Fruit fly (Drosophila melanogaster): Measurements from ENCODE around the gene CG34376.

Gene CG34376

DNA sequence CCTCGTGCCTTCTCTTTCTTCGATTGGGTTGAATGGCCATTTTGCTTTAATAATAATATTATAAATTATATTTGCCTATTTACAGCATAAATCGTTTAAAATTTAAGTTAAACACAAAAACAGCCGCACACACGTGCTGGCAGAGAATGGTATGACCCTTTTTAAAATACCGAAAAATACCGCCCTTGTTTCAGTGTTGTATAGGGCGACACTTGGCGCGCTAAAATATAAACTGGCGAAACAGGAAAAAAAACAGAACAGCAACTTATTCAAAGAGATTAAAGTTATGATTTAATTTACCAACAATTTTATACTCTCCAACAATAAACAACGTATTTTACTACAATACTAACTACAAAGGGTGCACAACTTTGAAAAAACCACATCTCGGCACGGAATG, 1.4 kb upstream of the CG34376 start, which contains the start of gene CG12499:
Gene CG12499, minus strand, starts transcription at position 95 of the 400 bp plus-strand sequence.
- TF ChIP-seq cwo (GFP tag; optimal IDR thresholded peaks at IDR 0.05) = peak; percentile 92
- peak; percentile 7 for TF ChIP-seq CG15514 (GFP tag; optimal IDR thresholded peaks at IDR 0.05)
- TF ChIP-seq sd (tag; optimal IDR thresholded peaks at IDR 0.05) = peak; percentile 45
- peak; percentile 20 for TF ChIP-seq Ets97D (GFP tag; optimal IDR thresholded peaks at IDR 0.05)
- TF ChIP-seq CG14710 (tag; optimal IDR thresholded peaks at IDR 0.05) = peak; percentile 41
- TF ChIP-seq dm (GFP tag; optimal IDR thresholded peaks at IDR 0.05) = peak; percentile 69
- peak; percentile 7 for TF ChIP-seq BtbVII (GFP tag; optimal IDR thresholded peaks at IDR 0.05)
- TF ChIP-seq trem (tag; optimal IDR thresholded peaks at IDR 0.05) = peak; percentile 20
- peak; percentile 38 for TF ChIP-seq MESR4 (GFP tag; optimal IDR thresholded peaks at IDR 0.05)
- no peak for TF ChIP-seq CG7745 (tag; optimal IDR thresholded peaks at IDR 0.05)
- no peak for TF ChIP-seq Oli (tag; optimal IDR thresholded peaks at IDR 0.05)
- peak; percentile 94 for TF ChIP-seq E2f2 (GFP tag; IDR thresholded peaks at IDR 0.05)
- peak; percentile 32 for TF ChIP-seq YL-1 (GFP tag; optimal IDR thresholded peaks at IDR 0.05)
- peak; percentile 36 for TF ChIP-seq CG9797 (GFP tag; optimal IDR thresholded peaks at IDR 0.05)
- TF ChIP-seq Taf1 (GFP tag; IDR thresholded peaks at IDR 0.05) = no peak
- peak; percentile 31 for TF ChIP-seq Myb (GFP tag; optimal IDR thresholded peaks at IDR 0.05)
- TF ChIP-seq Max (GFP tag; optimal IDR thresholded peaks at IDR 0.05) = peak; percentile 75
- TF ChIP-seq CG5180 (GFP tag; optimal IDR thresholded peaks at IDR 0.05) = no peak
- peak; percentile 25 for TF ChIP-seq CG2116 (GFP tag; optimal IDR thresholded peaks at IDR 0.05)
- TF ChIP-seq CG10267 (tag; optimal IDR thresholded peaks at IDR 0.05) = peak; percentile 89
- no peak for TF ChIP-seq HLH54F (GFP tag; optimal IDR thresholded peaks at IDR 0.05)
- no peak for TF ChIP-seq lmd (GFP tag; IDR thresholded peaks at IDR 0.05)
- no peak for TF ChIP-seq ATbp (GFP tag; optimal IDR thresholded peaks at IDR 0.05)
- no peak for TF ChIP-seq CG15073 (GFP tag; optimal IDR thresholded peaks at IDR 0.05)
- TF ChIP-seq Dp (GFP tag; optimal IDR thresholded peaks at IDR 0.05) = peak; percentile 90
- TF ChIP-seq fru (optimal IDR thresholded peaks at IDR 0.05) = no peak
- TF ChIP-seq exex (tag; optimal IDR thresholded peaks at IDR 0.05) = no peak
- TF ChIP-seq kni (GFP tag; optimal IDR thresholded peaks at IDR 0.05) = no peak
- peak; percentile 50; the same call in 1 of the 2 replicates for TF ChIP-seq MBD-R2 (GFP tag; IDR thresholded peaks at IDR 0.05)
- TF ChIP-seq pzg (GFP tag; optimal IDR thresholded peaks at IDR 0.05) = peak; percentile 46
- TF ChIP-seq gfzf (GFP tag; optimal IDR thresholded peaks at IDR 0.05) = peak; percentile 73

- TF ChIP-seq CG6791 (GFP tag; IDR thresholded peaks at IDR 0.05; ENCODE audit: partially characterized antibody) (peak; percentile 25; the same call in 1 of the 3 replicates), sens-2 (GFP tag; IDR thresholded peaks at IDR 0.05) (no peak), Mes4 (GFP tag; optimal IDR thresholded peaks at IDR 0.05) (no peak), CG18476 (GFP tag; optimal IDR thresholded peaks at IDR 0.05) (no peak), Pdp1 (GFP tag; optimal IDR thresholded peaks at IDR 0.05) (no peak), br (optimal IDR thresholded peaks at IDR 0.05) (no peak), CG42726 (GFP tag; IDR thresholded peaks at IDR 0.05; ENCODE audit: partially characterized antibody) (no peak), emc (GFP tag; optimal IDR thresholded peaks at IDR 0.05) (no peak), Ets97D (GFP tag; optimal IDR thresholded peaks at IDR 0.05) (no peak), CG1603 (tag; optimal IDR thresholded peaks at IDR 0.05) (peak; percentile 53), jing (GFP tag; optimal IDR thresholded peaks at IDR 0.05) (no peak), usp (GFP tag; optimal IDR thresholded peaks at IDR 0.05) (no peak), CG12299 (tag; optimal IDR thresholded peaks at IDR 0.05) (no peak), sima (GFP tag; optimal IDR thresholded peaks at IDR 0.05) (no peak), cwo (GFP tag; optimal IDR thresholded peaks at IDR 0.05) (peak; percentile 70), CG8478 (optimal IDR thresholded peaks at IDR 0.05) (no peak), CG4328 (GFP tag; optimal IDR thresholded peaks at IDR 0.05) (no peak), NC2β (GFP tag; optimal IDR thresholded peaks at IDR 0.05) (no peak), ttk (GFP tag; IDR thresholded peaks at IDR 0.05) (peak; percentile 31; the same call in 1 of the 2 replicates), CG7271 (tag; optimal IDR thresholded peaks at IDR 0.05) (no peak), Hr78 (GFP tag; optimal IDR thresholded peaks at IDR 0.05) (no peak)
These were observed 565 bp upstream of the CG34376 start, which contains the start of gene CG34288 for dm6 chr3R:22447195-22447873. Gene CG34288, minus strand, starts transcription at chr3R:22447263.
